Worm (Caenorhabditis elegans) whole organism, L4 larva: Measurements from ENCODE around the gene AC3.12.
"Not testable (repeated sequence)": the region's sequence is repeated elsewhere in the genome, so short reads cannot be mapped to it uniquely, and the experiment has no call there.

Experiments
- F37D6.2 ChIP-seq: sonication (generic microtip); optimal IDR thresholded peaks from 2 replicates; lab custom pipeline; 2016; ENCODE audit warnings: mild to moderate bottlenecking, missing genetic modification characterization, missing compliant biosample characterization
- F49E8.2 ChIP-seq: sonication (generic microtip); optimal IDR thresholded peaks from 2 replicates; lab custom pipeline; 2016; ENCODE audit warnings: missing compliant biosample characterization, mild to moderate bottlenecking, missing genetic modification characterization, borderline replicate concordance
- R02D3.7 ChIP-seq: fragments of 150-350 bp; sonication (generic microtip); optimal IDR thresholded peaks from 3 replicates; lab custom pipeline; 2014; ENCODE audit warnings: missing biosample characterization, missing genetic modification characterization
- T20F7.1 ChIP-seq: fragments of 200-800 bp; sonication (Bioruptor generic); optimal IDR thresholded peaks from 2 replicates; lab custom pipeline; 2018; ENCODE audit warnings: mild to moderate bottlenecking, missing genetic modification characterization, missing compliant biosample characterization
- T26A8.4 ChIP-seq: fragments of 200-800 bp; sonication (Bioruptor generic); IDR thresholded peaks from 2 replicates; pipeline ENCODE4 v1.3.6; 2022; ENCODE audit warnings: missing genetic modification characterization, missing compliant biosample characterization
- Y105C5A.15 ChIP-seq: fragments of 200-800 bp; sonication (Bioruptor generic); IDR thresholded peaks from 2 replicates; pipeline ENCODE4 v1.3.6; 2022; ENCODE audit warnings: missing genetic modification characterization, missing compliant biosample characterization
- Y75B8A.6 ChIP-seq: fragments of 200-800 bp; sonication (Bioruptor generic); IDR thresholded peaks from 2 replicates; pipeline ENCODE4 v1.3.6; 2022; ENCODE audit warnings: missing genetic modification reagents, missing genetic modification characterization, missing compliant biosample characterization
- aha-1 ChIP-seq: fragments of 150-350 bp; peaks from one replicate; lab custom pipeline; 2014; ENCODE audit warnings: missing biosample characterization, missing genetic modification characterization
- aly-2 ChIP-seq: sonication (generic microtip); optimal IDR thresholded peaks from 2 replicates; lab custom pipeline; 2018; ENCODE audit warnings: missing biosample characterization, missing genetic modification characterization
- arid-1 ChIP-seq: fragments of 200-800 bp; sonication (Bioruptor generic); conservative IDR thresholded peaks from 2 replicates; pipeline ENCODE4 v1.3.6; 2022; ENCODE audit warnings: missing genetic modification reagents, missing genetic modification characterization, missing compliant biosample characterization
- ceh-20 ChIP-seq: fragments of 200-800 bp; sonication (Bioruptor generic); IDR thresholded peaks from 2 replicates; pipeline ENCODE4 v1.3.6; 2022; ENCODE audit warnings: missing genetic modification reagents, missing genetic modification characterization, missing compliant biosample characterization
- ceh-28 ChIP-seq: fragments of 150-350 bp; optimal IDR thresholded peaks from 2 replicates; lab custom pipeline; 2014; ENCODE audit warnings: missing biosample characterization, missing genetic modification reagents, missing genetic modification characterization
- daf-16 ChIP-seq, 3 experiments: sonication (generic microtip); optimal IDR thresholded peaks; 2 replicates each; lab custom pipeline; 2016 to 2017; ENCODE audit warnings: missing genetic modification characterization in 3 of 3, missing genetic modification reagents in 3 of 3, mild to moderate bottlenecking in 2 of 3, missing compliant biosample characterization in 2 of 3, missing biosample characterization in 1 of 3, moderate library complexity in 1 of 3
- dmd-6 ChIP-seq: fragments of 200-800 bp; sonication (Bioruptor generic); IDR thresholded peaks from 2 replicates; pipeline ENCODE4 v1.3.6; 2022; ENCODE audit warnings: missing genetic modification reagents, missing genetic modification characterization, missing compliant biosample characterization
- dpl-1 ChIP-seq: fragments of 150-350 bp; optimal IDR thresholded peaks from 2 replicates; lab custom pipeline; 2014; ENCODE audit warnings: missing biosample characterization, missing genetic modification reagents, missing genetic modification characterization
- dve-1 ChIP-seq: sonication (generic microtip); optimal IDR thresholded peaks from 2 replicates; lab custom pipeline; 2017; ENCODE audit warnings: antibody characterized with exemption, mild to moderate bottlenecking, missing genetic modification characterization, missing compliant biosample characterization; ENCODE audit not compliant: insufficient read depth
- egl-43 ChIP-seq: fragments of 200-800 bp; sonication (Bioruptor generic); IDR thresholded peaks from 2 replicates; pipeline ENCODE4 v1.3.6; 2022; ENCODE audit warnings: missing genetic modification reagents, missing genetic modification characterization, missing compliant biosample characterization
- hif-1 ChIP-seq, 2 experiments: sonication (generic microtip); optimal IDR thresholded peaks; 2 replicates each; lab custom pipeline; 2016 to 2017; ENCODE audit warnings: missing compliant biosample characterization in 2 of 2, missing genetic modification characterization in 2 of 2, missing genetic modification reagents in 2 of 2, missing genotype in 2 of 2, mild to moderate bottlenecking in 1 of 2
- hlh-11 ChIP-seq: fragments of 200-800 bp; sonication (Bioruptor generic); optimal IDR thresholded peaks from 2 replicates; lab custom pipeline; 2018; ENCODE audit warnings: mild to moderate bottlenecking, missing genetic modification characterization, missing compliant biosample characterization
- lim-7 ChIP-seq: fragments of 200-800 bp; sonication (Bioruptor generic); IDR thresholded peaks from 2 replicates; pipeline ENCODE4 v1.3.6; 2022; ENCODE audit warnings: missing genetic modification characterization, missing compliant biosample characterization
- lin-1 ChIP-seq: fragments of 200-800 bp; sonication (Bioruptor generic); IDR thresholded peaks from 2 replicates; pipeline ENCODE4 v1.3.6; 2022; ENCODE audit warnings: missing genetic modification reagents, missing genetic modification characterization, missing compliant biosample characterization
- lin-29 ChIP-seq: fragments of 200-800 bp; sonication (Bioruptor generic); IDR thresholded peaks from 2 replicates; pipeline ENCODE4 v1.3.6; 2022; ENCODE audit warnings: missing genetic modification reagents, missing genetic modification characterization, missing compliant biosample characterization
- lin-38 ChIP-seq: fragments of 200-800 bp; sonication (Bioruptor generic); IDR thresholded peaks from 2 replicates; pipeline ENCODE4 v1.3.6; 2022; ENCODE audit warnings: missing genetic modification reagents, missing genetic modification characterization, missing compliant biosample characterization
- madf-5 ChIP-seq, 2 experiments: fragments of 200-800 bp; sonication (Bioruptor generic); IDR thresholded peaks; 2 replicates each; pipeline ENCODE4 v1.3.6; 2022; ENCODE audit warnings: missing compliant biosample characterization in 2 of 2, missing genetic modification characterization in 2 of 2
- mdt-29 ChIP-seq: fragments of 200-800 bp; sonication (Bioruptor generic); IDR thresholded peaks from 2 replicates; pipeline ENCODE4 v1.3.6; 2022; ENCODE audit warnings: missing genetic modification reagents, missing genetic modification characterization, missing compliant biosample characterization
- mes-2 ChIP-seq: sonication (generic microtip); optimal IDR thresholded peaks from 2 replicates; lab custom pipeline; 2016; ENCODE audit warnings: missing genotype, mild to moderate bottlenecking, missing genetic modification characterization, missing compliant biosample characterization; ENCODE audit not compliant: poor library complexity, severe bottlenecking
- mxl-3 ChIP-seq: fragments of 200-800 bp; sonication (Bioruptor generic); optimal IDR thresholded peaks from 2 replicates; lab custom pipeline; 2018; ENCODE audit warnings: mild to moderate bottlenecking, missing genetic modification characterization, missing compliant biosample characterization
- nhr-102 ChIP-seq: sonication (generic microtip); optimal IDR thresholded peaks from 2 replicates; lab custom pipeline; 2016; ENCODE audit warnings: mild to moderate bottlenecking, missing genetic modification characterization, moderate library complexity, missing compliant biosample characterization
- nhr-41 ChIP-seq: fragments of 200-800 bp; sonication (Bioruptor generic); IDR thresholded peaks from 2 replicates; pipeline ENCODE4 v1.3.6; 2022; ENCODE audit warnings: missing genetic modification reagents, missing genetic modification characterization, missing compliant biosample characterization
- pha-4 ChIP-seq, 2 experiments: fragments of 150-350 bp in 1 of 2; fragments of 200-800 bp in 1 of 2; sonication (Bioruptor generic) in 1 of 2; IDR thresholded peaks in 1 of 2; optimal IDR thresholded peaks in 1 of 2; 2 replicates each; pipeline versions ENCODE4 v1.3.6 to Lab custom; 2014 to 2022; ENCODE audit warnings: missing genetic modification characterization in 2 of 2, missing genetic modification reagents in 2 of 2, missing biosample characterization in 1 of 2, missing compliant biosample characterization in 1 of 2
- php-3 ChIP-seq: fragments of 200-800 bp; sonication (Bioruptor generic); IDR thresholded peaks from 2 replicates; pipeline ENCODE4 v1.3.6; 2022; ENCODE audit warnings: missing genetic modification reagents, missing genetic modification characterization, missing compliant biosample characterization
- rbr-2 ChIP-seq: sonication (generic microtip); optimal IDR thresholded peaks from 2 replicates; lab custom pipeline; 2016; ENCODE audit warnings: missing genotype, missing genetic modification characterization, missing compliant biosample characterization
- saeg-2 ChIP-seq: fragments of 200-800 bp; sonication (Bioruptor generic); IDR thresholded peaks from 2 replicates; pipeline ENCODE4 v1.3.6; 2022; ENCODE audit warnings: missing genetic modification reagents, missing genetic modification characterization, missing compliant biosample characterization
- set-16 ChIP-seq: fragments of 200-800 bp; sonication (Bioruptor generic); IDR thresholded peaks from 2 replicates; pipeline ENCODE4 v1.3.6; 2022; ENCODE audit warnings: missing genetic modification reagents, missing genetic modification characterization, missing compliant biosample characterization
- snpc-1.2 ChIP-seq: fragments of 200-800 bp; sonication (Bioruptor generic); IDR thresholded peaks from 2 replicates; pipeline ENCODE4 v1.3.6; 2022; ENCODE audit warnings: missing genetic modification reagents, missing genetic modification characterization, missing compliant biosample characterization
- spr-3 ChIP-seq: fragments of 200-800 bp; sonication (Bioruptor generic); optimal IDR thresholded peaks from 2 replicates; lab custom pipeline; 2018; ENCODE audit warnings: mild to moderate bottlenecking, missing genetic modification characterization, missing compliant biosample characterization
- tra-1 ChIP-seq: fragments of 200-800 bp; sonication (Bioruptor generic); IDR thresholded peaks from 2 replicates; pipeline ENCODE4 v1.3.6; 2022; ENCODE audit warnings: missing genetic modification reagents, missing genetic modification characterization, missing compliant biosample characterization
- vab-7 ChIP-seq: fragments of 200-800 bp; sonication (Bioruptor generic); IDR thresholded peaks from 2 replicates; pipeline ENCODE4 v1.3.6; 2022; ENCODE audit warnings: missing genetic modification reagents, missing genetic modification characterization, missing compliant biosample characterization
- zfp-3 ChIP-seq: fragments of 200-800 bp; sonication (Bioruptor generic); conservative IDR thresholded peaks from 2 replicates; pipeline ENCODE4 v1.3.6; 2022; ENCODE audit warnings: missing genetic modification reagents, missing genetic modification characterization, missing compliant biosample characterization
- zip-11 ChIP-seq: fragments of 200-800 bp; sonication (Bioruptor generic); IDR thresholded peaks from 2 replicates; pipeline ENCODE4 v1.3.6; 2022; ENCODE audit warnings: missing genetic modification characterization, missing compliant biosample characterization
- ztf-7 ChIP-seq: fragments of 150-350 bp; optimal IDR thresholded peaks from 2 replicates; lab custom pipeline; 2014; ENCODE audit warnings: missing biosample characterization, missing genetic modification characterization

The AC3.12 gene

DNA sequence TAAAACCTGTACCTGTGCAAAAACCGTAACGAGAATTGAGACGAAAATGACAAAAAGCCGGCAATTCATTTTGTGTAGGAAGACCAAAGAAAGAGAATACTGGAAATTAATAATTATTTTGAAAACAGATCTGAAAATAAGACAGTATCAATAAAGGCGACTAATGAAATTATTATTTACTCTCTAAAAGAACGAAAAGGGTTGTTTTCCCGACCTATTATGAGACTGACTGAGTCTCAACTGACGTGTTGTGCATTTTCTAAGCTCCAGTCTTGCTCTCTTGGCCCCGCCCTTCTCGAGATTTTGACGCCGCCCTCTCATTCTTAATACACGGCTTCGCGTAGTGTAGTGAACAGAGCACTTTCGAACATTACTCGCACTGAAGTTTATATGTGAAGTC, 29.1 kb downstream of the AC3.12 start, which contains the start of gene K07C5.9:
Gene K07C5.9, minus strand, starts transcription at position 101 of the 400 bp plus-strand sequence.
- TF ChIP-seq daf-16 (GFP tag; optimal IDR thresholded peaks at IDR 0.05; lab: Kevin White, UChicago) (no peak), daf-16 (tag; optimal IDR thresholded peaks at IDR 0.05; lab: Kevin White, UChicago) (peak; percentile 25), lin-1 (no peak), lim-7 (no peak), vab-7 (no peak), F37D6.2 (tag; lab: Kevin White, UChicago) (no peak), aly-2 (tag; lab: Kevin White, UChicago) (no peak), mes-2 (tag; lab: Kevin White, UChicago) (peak; percentile 8), R02D3.7 (tag; lab: Kevin White, UChicago) (no peak), snpc-1.2 (GFP tag; lab: Robert Waterston, UW) (no peak), ztf-7 (tag; lab: Kevin White, UChicago) (no peak), lin-38 (GFP tag; lab: Robert Waterston, UW) (0 out of 2 replicates have a peak, but pooled peaks have one; percentile 10), dve-1 (tag; lab: Kevin White, UChicago) (no peak)

DNA sequence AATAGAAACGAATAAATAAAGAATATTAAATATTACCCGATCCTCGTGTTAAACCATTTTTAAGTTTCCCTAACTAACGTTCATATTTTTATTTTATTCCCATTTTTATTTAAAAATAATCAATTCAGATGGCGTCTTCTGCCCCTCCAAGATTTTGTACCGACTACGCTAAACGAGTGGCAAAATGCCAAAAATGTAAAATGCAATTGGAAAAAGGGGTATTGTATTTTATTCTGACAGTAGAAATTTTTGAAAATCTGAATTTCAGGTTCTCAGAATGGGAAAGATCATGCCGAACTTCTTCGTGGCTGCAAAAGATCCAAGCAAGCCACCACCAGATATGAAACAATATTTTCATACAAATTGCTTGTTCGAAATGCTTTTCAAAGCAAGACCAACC, 36.3 kb downstream of the AC3.12 start, which contains the start of gene K07C5.3:
Gene K07C5.3, plus strand, starts transcription at position 129 of the 400 bp plus-strand sequence.
- TF ChIP-seq lin-29 (no peak), vab-7 (peak; percentile 12; the same call in 1 of the 2 replicates), ceh-20 (GFP tag; lab: Robert Waterston, UW) (no peak), ceh-28 (tag; lab: Kevin White, UChicago) (no peak), lin-38 (GFP tag; lab: Robert Waterston, UW) (peak; percentile 27; the same call in 1 of the 2 replicates)

DNA sequence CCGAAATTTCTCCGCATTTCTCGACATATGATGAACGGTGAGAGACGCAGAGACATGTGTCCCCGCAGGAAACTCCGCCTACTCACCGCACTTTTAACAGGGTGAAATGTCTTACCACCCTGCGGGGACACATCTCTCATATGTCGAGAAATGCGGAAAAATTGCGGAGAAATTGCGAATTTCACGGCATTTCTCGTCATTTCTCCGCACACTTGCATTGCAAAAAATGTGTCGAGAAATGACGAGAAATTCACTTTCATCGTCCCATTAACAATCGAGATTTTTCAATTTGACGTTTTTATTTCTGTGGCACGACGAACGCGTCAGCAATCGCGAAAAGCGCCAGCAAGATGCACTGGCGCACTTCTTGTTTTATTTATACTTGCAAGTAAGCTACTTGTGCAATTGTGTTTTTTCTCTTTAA, 37.3 kb downstream of the AC3.12 start, which contains the start of gene K07C5.13:
Gene K07C5.13, plus strand, starts transcription at position 151 of the 424 bp plus-strand sequence.
- TF ChIP-seq T20F7.1 (GFP tag; lab: Kevin White, UChicago): peak; percentile 65
- TF ChIP-seq php-3 (GFP tag; lab: Robert Waterston, UW): peak; percentile 91
- peak; percentile 88 for TF ChIP-seq hlh-11
- peak; percentile 94 for TF ChIP-seq egl-43 (GFP tag; lab: Robert Waterston, UW)
- TF ChIP-seq mes-2 (tag; lab: Kevin White, UChicago): peak; percentile 78
- TF ChIP-seq pha-4 (GFP tag; IDR thresholded peaks at IDR 0.05; lab: Robert Waterston, UW): peak; percentile 91
- not testable (repeated sequence) for TF ChIP-seq pha-4, daf-16 (tag; optimal IDR thresholded peaks at IDR 0.05; lab: Kevin White, UChicago)
- peak; percentile 86 for TF ChIP-seq nhr-102 (tag; lab: Kevin White, UChicago)
- peak; percentile 93 for TF ChIP-seq aha-1 (tag; lab: Kevin White, UChicago)
- peak; percentile 93 for TF ChIP-seq dmd-6
- 0 out of 2 replicates have a peak, but pooled peaks have one; percentile 46 for TF ChIP-seq lim-7
- TF ChIP-seq daf-16 (GFP tag; optimal IDR thresholded peaks at IDR 0.05; lab: Kevin White, UChicago): peak in 1 of 2 experiments; percentile 51
- TF ChIP-seq dpl-1 (GFP tag; lab: Kevin White, UChicago): peak; percentile 47
- TF ChIP-seq hif-1 (tag; optimal IDR thresholded peaks at IDR 0.05; lab: Kevin White, UChicago): peak; percentile 16 to 30
- peak; percentile 90 for TF ChIP-seq saeg-2
- 0 out of 2 replicates have a peak, but pooled peaks have one; percentile 11 for TF ChIP-seq Y105C5A.15 (GFP tag; lab: Robert Waterston, UW)
- TF ChIP-seq ceh-20 (GFP tag; lab: Robert Waterston, UW): peak; percentile 95
- TF ChIP-seq dve-1 (tag; lab: Kevin White, UChicago): peak; percentile 9
- TF ChIP-seq F37D6.2 (tag; lab: Kevin White, UChicago): peak; percentile 67
- peak; percentile 24; the same call in 1 of the 2 replicates for TF ChIP-seq nhr-41 (GFP tag; lab: Robert Waterston, UW)
- TF ChIP-seq spr-3 (GFP tag; lab: Kevin White, UChicago): peak; percentile 54
- TF ChIP-seq rbr-2 (tag; lab: Kevin White, UChicago): peak; percentile 80
- peak; percentile 78 for TF ChIP-seq F49E8.2
- 0 out of 2 replicates have a peak, but pooled peaks have one; percentile 23 for TF ChIP-seq zip-11 (GFP tag; lab: Robert Waterston, UW)
- peak; percentile 63 for TF ChIP-seq set-16 (GFP tag; lab: Robert Waterston, UW)
- peak; percentile 93 for TF ChIP-seq zfp-3 (GFP tag; lab: Robert Waterston, UW)
- peak; percentile 82 for TF ChIP-seq snpc-1.2 (GFP tag; lab: Robert Waterston, UW)
- TF ChIP-seq T26A8.4 (GFP tag; lab: Robert Waterston, UW): peak; percentile 95
- peak; percentile 78 for TF ChIP-seq vab-7
- TF ChIP-seq lin-29: peak; percentile 92
- TF ChIP-seq mdt-29 (GFP tag; lab: Robert Waterston, UW): peak; percentile 89
- peak; percentile 89 for TF ChIP-seq arid-1 (GFP tag; lab: Robert Waterston, UW)
- peak in 1 of 2 experiments; percentile 83; a peak in 1 of 4 replicates for TF ChIP-seq madf-5 (GFP tag; IDR thresholded peaks at IDR 0.05; lab: Robert Waterston, UW)
- TF ChIP-seq mxl-3 (GFP tag; lab: Kevin White, UChicago): peak; percentile 54
- TF ChIP-seq Y75B8A.6 (GFP tag; lab: Robert Waterston, UW): peak; percentile 94
- TF ChIP-seq tra-1 (GFP tag; lab: Robert Waterston, UW): peak; percentile 94
